Fruit fly (Drosophila melanogaster) whole organism, embryonic: Measurements from ENCODE around the gene mts.
A peak's percentile ranks its signal among the peaks of the same experiment; 100 is the strongest.

Experiments used
- Adf1 ChIP-seq: fragments of 200-800 bp; sonication (Bioruptor generic); IDR thresholded peaks from 2 replicates; pipeline ENCODE4 v1.3.6; 2022; ENCODE audit warnings: missing biosample characterization, missing genetic modification characterization
- Atf-2 ChIP-seq: fragments of 200-800 bp; sonication (Bioruptor generic); optimal IDR thresholded peaks from 2 replicates; lab custom pipeline; 2016; ENCODE audit warnings: missing biosample characterization, missing genetic modification characterization
- Atf6 ChIP-seq: fragments of 200-800 bp; sonication (Bioruptor generic); IDR thresholded peaks from 2 replicates; pipeline ENCODE4 v1.3.6; 2022; ENCODE audit warnings: missing biosample characterization, missing genetic modification characterization
- CG10431 ChIP-seq: fragments of 200-800 bp; sonication (Bioruptor generic); optimal IDR thresholded peaks from 3 replicates; lab custom pipeline; 2018; ENCODE audit warnings: missing biosample characterization, mild to moderate bottlenecking, missing genetic modification characterization
- CG10959 ChIP-seq: fragments of 200-800 bp; sonication (Bioruptor generic); IDR thresholded peaks from 2 replicates; pipeline ENCODE4 v1.3.6; 2022; ENCODE audit warnings: missing biosample characterization, missing genetic modification characterization
- CG11247 ChIP-seq: fragments of 200-800 bp; sonication (Bioruptor generic); IDR thresholded peaks from 2 replicates; pipeline ENCODE4 v1.3.6; 2022; ENCODE audit warnings: missing biosample characterization, missing genetic modification characterization
- CG11456 ChIP-seq: fragments of 200-800 bp; sonication (Bioruptor generic); IDR thresholded peaks from 3 replicates; pipeline ENCODE4 v1.3.6; 2022; ENCODE audit warnings: missing biosample characterization, missing genetic modification characterization
- CG11696 ChIP-seq: fragments of 200-800 bp; sonication (Bioruptor generic); IDR thresholded peaks from 2 replicates; pipeline ENCODE4 v1.3.6; 2022; ENCODE audit warnings: missing biosample characterization, missing genetic modification characterization
- CG14965 ChIP-seq: fragments of 200-800 bp; sonication (Bioruptor generic); optimal IDR thresholded peaks from 2 replicates; lab custom pipeline; 2016; ENCODE audit warnings: missing biosample characterization, missing genetic modification characterization, borderline replicate concordance
- CG1602 ChIP-seq: fragments of 200-800 bp; sonication (Bioruptor generic); optimal IDR thresholded peaks from 3 replicates; lab custom pipeline; 2016; ENCODE audit warnings: missing biosample characterization, missing genetic modification characterization
- CG16779 ChIP-seq: fragments of 200-800 bp; sonication (Bioruptor generic); IDR thresholded peaks from 2 replicates; pipeline ENCODE4 v1.3.6; 2022; ENCODE audit warnings: missing biosample characterization, missing genetic modification characterization
- CG17912 ChIP-seq: fragments of 200-800 bp; sonication (Bioruptor generic); optimal IDR thresholded peaks from 2 replicates; lab custom pipeline; 2018; ENCODE audit warnings: missing biosample characterization, mild to moderate bottlenecking, missing genetic modification characterization
- CG2678 ChIP-seq: fragments of 200-800 bp; sonication (Bioruptor generic); optimal IDR thresholded peaks from 3 replicates; lab custom pipeline; 2019; ENCODE audit warnings: missing biosample characterization, mild to moderate bottlenecking, missing genetic modification characterization, moderate library complexity
- CG2875 ChIP-seq: fragments of 200-800 bp; sonication (Bioruptor generic); optimal IDR thresholded peaks from 2 replicates; lab custom pipeline; 2017; ENCODE audit warnings: missing biosample characterization, mild to moderate bottlenecking, missing genetic modification characterization, missing genetic modification reagents
- CG33213 ChIP-seq: fragments of 200-800 bp; sonication (Bioruptor generic); optimal IDR thresholded peaks from 3 replicates; lab custom pipeline; 2016; ENCODE audit warnings: missing biosample characterization, missing genetic modification characterization
- CG4282 ChIP-seq: fragments of 200-800 bp; sonication (Bioruptor generic); optimal IDR thresholded peaks from 2 replicates; lab custom pipeline; 2016; ENCODE audit warnings: missing biosample characterization, missing genetic modification characterization
- CG43689 ChIP-seq: fragments of 200-800 bp; sonication (Bioruptor generic); IDR thresholded peaks from 2 replicates; pipeline ENCODE4 v1.3.6; 2022; ENCODE audit warnings: missing biosample characterization, missing genetic modification characterization
- CG6813 ChIP-seq: fragments of 200-800 bp; sonication (Bioruptor generic); optimal IDR thresholded peaks from 2 replicates; lab custom pipeline; 2017; ENCODE audit warnings: missing biosample characterization, missing genetic modification characterization, mild to moderate bottlenecking, moderate library complexity, missing genetic modification reagents
- CG7786 ChIP-seq: fragments of 200-800 bp; sonication (Bioruptor generic); optimal IDR thresholded peaks from 2 replicates; lab custom pipeline; 2016; ENCODE audit warnings: missing biosample characterization, missing genetic modification characterization
- CG7987 ChIP-seq: fragments of 200-800 bp; sonication (Bioruptor generic); optimal IDR thresholded peaks from 2 replicates; lab custom pipeline; 2018; ENCODE audit warnings: missing biosample characterization, mild to moderate bottlenecking, missing genetic modification characterization, moderate library complexity
- CG8281 ChIP-seq: fragments of 200-800 bp; sonication (Bioruptor generic); optimal IDR thresholded peaks from 2 replicates; lab custom pipeline; 2018; ENCODE audit warnings: missing biosample characterization, mild to moderate bottlenecking, missing genetic modification characterization, moderate library complexity
- CG9609 ChIP-seq: fragments of 200-800 bp; sonication (Bioruptor generic); optimal IDR thresholded peaks from 3 replicates; lab custom pipeline; 2016; ENCODE audit warnings: missing biosample characterization, missing genetic modification characterization
- CG9876 ChIP-seq: fragments of 200-800 bp; sonication (Bioruptor generic); optimal IDR thresholded peaks from 2 replicates; lab custom pipeline; 2016; ENCODE audit warnings: missing biosample characterization, missing genetic modification characterization
- D ChIP-seq, 2 experiments: fragments of 200-800 bp in 1 of 2; fragments of >200 bp in 1 of 2; sonication (Bioruptor generic) in 1 of 2; optimal IDR thresholded peaks; 2 replicates in 1 of 2; 3 replicates in 1 of 2; lab custom pipeline; 2017; ENCODE audit warnings: mild to moderate bottlenecking in 1 of 2, missing biosample characterization in 1 of 2, missing genetic modification characterization in 1 of 2, missing genetic modification reagents in 1 of 2
- Dp ChIP-seq: fragments of 200-800 bp; sonication (Bioruptor generic); optimal IDR thresholded peaks from 2 replicates; lab custom pipeline; 2018; ENCODE audit warnings: missing biosample characterization, mild to moderate bottlenecking, missing genetic modification characterization, moderate library complexity
- Ets97D ChIP-seq: fragments of 200-800 bp; sonication (Bioruptor generic); optimal IDR thresholded peaks from 3 replicates; lab custom pipeline; 2016; ENCODE audit warnings: missing biosample characterization, missing genetic modification characterization
- GATAe ChIP-seq: fragments of 200-800 bp; sonication (Bioruptor generic); conservative IDR thresholded peaks from 2 replicates; pipeline ENCODE4 v1.3.6; 2022; ENCODE audit warnings: missing biosample characterization, missing genetic modification characterization
- HLHmδ ChIP-seq: fragments of 200-800 bp; sonication (Bioruptor generic); optimal IDR thresholded peaks from 2 replicates; lab custom pipeline; 2018; ENCODE audit warnings: missing biosample characterization, mild to moderate bottlenecking, missing genetic modification characterization, moderate library complexity
- HmgD ChIP-seq: fragments of 200-800 bp; sonication (Bioruptor generic); optimal IDR thresholded peaks from 3 replicates; lab custom pipeline; 2016; ENCODE audit warnings: missing biosample characterization, missing genetic modification characterization
- MBD-R2 ChIP-seq: fragments of 200-800 bp; sonication (Bioruptor generic); IDR thresholded peaks from 2 replicates; pipeline ENCODE4 v1.3.6; 2022; ENCODE audit warnings: missing biosample characterization, missing genetic modification characterization
- Med ChIP-seq: fragments of 200-800 bp; sonication (Bioruptor generic); peaks from one replicate; lab custom pipeline; 2016; ENCODE audit warnings: missing biosample characterization, missing genetic modification characterization, mild to moderate bottlenecking, inconsistent platforms, moderate library complexity
- Oli ChIP-seq: fragments of 200-800 bp; sonication (Bioruptor generic); optimal IDR thresholded peaks from 2 replicates; lab custom pipeline; 2018; ENCODE audit warnings: missing biosample characterization, mild to moderate bottlenecking, missing genetic modification characterization, moderate library complexity
- PHDP ChIP-seq: fragments of 200-800 bp; sonication (Bioruptor generic); optimal IDR thresholded peaks from 3 replicates; lab custom pipeline; 2018; ENCODE audit warnings: missing biosample characterization, mild to moderate bottlenecking, missing genetic modification characterization, moderate library complexity
- Sox102F ChIP-seq: fragments of 200-800 bp; sonication (Bioruptor generic); optimal IDR thresholded peaks from 2 replicates; lab custom pipeline; 2018; ENCODE audit warnings: missing biosample characterization, mild to moderate bottlenecking, missing genetic modification characterization, moderate library complexity
- Spps ChIP-seq: fragments of 200-800 bp; sonication (Bioruptor generic); optimal IDR thresholded peaks from 2 replicates; lab custom pipeline; 2018; ENCODE audit warnings: missing biosample characterization, mild to moderate bottlenecking, missing genetic modification characterization
- bab2 ChIP-seq: fragments of 200-800 bp; sonication (Bioruptor generic); optimal IDR thresholded peaks from 2 replicates; lab custom pipeline; 2016; ENCODE audit warnings: missing biosample characterization, missing genetic modification characterization
- cad ChIP-seq: fragments of >200 bp; optimal IDR thresholded peaks from 2 replicates; lab custom pipeline; 2017; ENCODE audit warnings: missing biosample characterization, missing genetic modification characterization
- caup ChIP-seq: fragments of 200-800 bp; sonication (Bioruptor generic); optimal IDR thresholded peaks from 3 replicates; lab custom pipeline; 2017; ENCODE audit warnings: missing biosample characterization, mild to moderate bottlenecking, missing genetic modification characterization, moderate library complexity; ENCODE audit not compliant: severe bottlenecking
- chif ChIP-seq, 2 experiments: fragments of 200-800 bp; sonication (Bioruptor generic); optimal IDR thresholded peaks; 3 replicates each; lab custom pipeline; 2016; ENCODE audit warnings: missing biosample characterization in 2 of 2, missing genetic modification characterization in 2 of 2
- croc ChIP-seq: fragments of 200-800 bp; sonication (Bioruptor generic); conservative IDR thresholded peaks from 3 replicates; pipeline ENCODE4 v1.3.6; 2022; ENCODE audit warnings: missing biosample characterization, missing genetic modification characterization
- gce ChIP-seq: fragments of 200-800 bp; sonication (Bioruptor generic); IDR thresholded peaks from 3 replicates; pipeline ENCODE4 v1.3.6; 2022; ENCODE audit warnings: missing biosample characterization, missing genetic modification characterization
- gem ChIP-seq: fragments of 200-800 bp; sonication (Bioruptor generic); optimal IDR thresholded peaks from 2 replicates; lab custom pipeline; 2019; ENCODE audit warnings: missing biosample characterization, mild to moderate bottlenecking, missing genetic modification characterization, moderate library complexity
- gsb-n ChIP-seq: fragments of 200-800 bp; sonication (Bioruptor generic); optimal IDR thresholded peaks from 3 replicates; lab custom pipeline; 2018; ENCODE audit warnings: missing biosample characterization, mild to moderate bottlenecking, missing genetic modification characterization
- hbn ChIP-seq: fragments of 200-800 bp; sonication (Bioruptor generic); IDR thresholded peaks from 2 replicates; pipeline ENCODE4 v1.3.6; 2022; ENCODE audit warnings: missing biosample characterization, missing genetic modification characterization; ENCODE audit not compliant: partially characterized antibody
- kni ChIP-seq: fragments of 200-800 bp; sonication (Bioruptor generic); optimal IDR thresholded peaks from 3 replicates; lab custom pipeline; 2017; ENCODE audit warnings: mild to moderate bottlenecking, missing biosample characterization, missing genetic modification reagents, missing genetic modification characterization
- knrl ChIP-seq: fragments of 200-800 bp; sonication (Bioruptor generic); IDR thresholded peaks from 3 replicates; pipeline ENCODE4 v1.3.6; 2022; ENCODE audit warnings: missing biosample characterization, missing genetic modification characterization; ENCODE audit not compliant: partially characterized antibody
- lbe ChIP-seq: fragments of 200-800 bp; sonication (Bioruptor generic); optimal IDR thresholded peaks from 2 replicates; lab custom pipeline; 2016; ENCODE audit warnings: missing biosample characterization, mild to moderate bottlenecking, missing genetic modification characterization
- maf-S ChIP-seq: fragments of 200-800 bp; sonication (Bioruptor generic); optimal IDR thresholded peaks from 2 replicates; lab custom pipeline; 2016; ENCODE audit warnings: missing biosample characterization, missing genetic modification characterization
- tx ChIP-seq: fragments of 200-800 bp; sonication (Bioruptor generic); optimal IDR thresholded peaks from 2 replicates; lab custom pipeline; 2016; ENCODE audit warnings: missing biosample characterization, missing genetic modification characterization
- usp ChIP-seq: fragments of >200 bp; optimal IDR thresholded peaks from 2 replicates; lab custom pipeline; 2017; ENCODE audit warnings: missing biosample characterization, missing genetic modification characterization
- zfh2 ChIP-seq: fragments of 200-800 bp; sonication (Bioruptor generic); optimal IDR thresholded peaks from 2 replicates; lab custom pipeline; 2016; ENCODE audit warnings: missing biosample characterization, missing genetic modification characterization

Gene mts

dm6 chr2L:7813357-7813756, 14.1 kb upstream of the mts start (continued):
- TF ChIP-seq Sox102F (GFP tag; lab: Kevin White, UChicago) (no peak), Spps (tag; lab: Kevin White, UChicago) (no peak), CG43689 (GFP tag; lab: Robert Waterston, UW) (no peak), HLHmδ (peak; percentile 37), CG10431 (GFP tag; lab: Kevin White, UChicago) (peak; percentile 38), CG33213 (GFP tag; lab: Kevin White, UChicago) (peak; percentile 69), CG9876 (GFP tag; lab: Kevin White, UChicago) (no peak), CG11696 (GFP tag; lab: Robert Waterston, UW) (no peak), zfh2 (GFP tag; lab: Kevin White, UChicago) (no peak), D (optimal IDR thresholded peaks at IDR 0.05; lab: Kevin White, UChicago) (no peak), D (GFP tag; optimal IDR thresholded peaks at IDR 0.05; lab: Kevin White, UChicago) (no peak), CG7987 (peak; percentile 84), CG10959 (GFP tag; lab: Robert Waterston, UW) (no peak), Atf-2 (GFP tag; lab: Kevin White, UChicago) (no peak), bab2 (GFP tag; lab: Kevin White, UChicago) (peak; percentile 35), tx (GFP tag; lab: Kevin White, UChicago) (no peak), CG4282 (GFP tag; lab: Kevin White, UChicago) (peak; percentile 1), CG1602 (GFP tag; lab: Kevin White, UChicago) (no peak), croc (GFP tag; lab: Robert Waterston, UW) (no peak), knrl (GFP tag; lab: Robert Waterston, UW) (no peak), Ets97D (GFP tag; lab: Kevin White, UChicago) (peak; percentile 18), CG11456 (GFP tag; lab: Robert Waterston, UW) (peak; percentile 56; the same call in 1 of the 3 replicates), gem (tag; lab: Kevin White, UChicago) (no peak), hbn (GFP tag; lab: Robert Waterston, UW) (no peak), MBD-R2 (GFP tag; lab: Robert Waterston, UW) (no peak), CG2875 (peak; percentile 35), gsb-n (tag; lab: Kevin White, UChicago) (peak; percentile 22), CG6813 (GFP tag; lab: Kevin White, UChicago) (peak; percentile 83), CG2678 (tag; lab: Kevin White, UChicago) (peak; percentile 80), Adf1 (no peak), CG11247 (peak; percentile 70), PHDP (peak; percentile 57), CG7786 (GFP tag; lab: Kevin White, UChicago) (no peak), Oli (tag; lab: Kevin White, UChicago) (no peak), CG14965 (GFP tag; lab: Kevin White, UChicago) (no peak), CG8281 (peak; percentile 42), gce (GFP tag; lab: Robert Waterston, UW) (0 out of 3 replicates have a peak, but pooled peaks have one; percentile 20), CG16779 (no peak), cad (no peak), Atf6 (GFP tag; lab: Robert Waterston, UW) (peak; percentile 68; the same call in 1 of the 2 replicates), Dp (GFP tag; lab: Kevin White, UChicago) (no peak), CG9609 (GFP tag; lab: Kevin White, UChicago) (no peak), kni (GFP tag; lab: Kevin White, UChicago) (peak; percentile 89), chif (GFP tag; optimal IDR thresholded peaks at IDR 0.05; lab: Kevin White, UChicago) (no peak), maf-S (GFP tag; lab: Kevin White, UChicago) (no peak), lbe (GFP tag; lab: Kevin White, UChicago) (no peak), Med (GFP tag; lab: Kevin White, UChicago) (peak; percentile 92), CG17912 (no peak), GATAe (GFP tag; lab: Robert Waterston, UW) (no peak), caup (GFP tag; lab: Kevin White, UChicago) (peak; percentile 52), usp (GFP tag; lab: Kevin White, UChicago) (no peak), HmgD (GFP tag; lab: Kevin White, UChicago) (no peak)
